Worm (Caenorhabditis elegans) whole organism, mixed stage, embryonic: ENCODE measurements around the gene gtf-2H2C.

Experiments used
- cnd-1 ChIP-seq: fragments of 200-800 bp; sonication (Bioruptor generic); optimal IDR thresholded peaks from 2 replicates; lab custom pipeline; 2018; ENCODE audit warnings: mild to moderate bottlenecking, missing genetic modification characterization, missing compliant biosample characterization
- elt-3 ChIP-seq: fragments of 150-350 bp; optimal IDR thresholded peaks from 2 replicates; lab custom pipeline; 2014; ENCODE audit warnings: missing biosample characterization, missing genetic modification characterization
- lin-32 ChIP-seq: fragments of 200-800 bp; sonication (Bioruptor generic); optimal IDR thresholded peaks from 2 replicates; lab custom pipeline; 2018; ENCODE audit warnings: mild to moderate bottlenecking, missing genetic modification characterization, missing compliant biosample characterization
- lsy-2 ChIP-seq: fragments of 150-350 bp; optimal IDR thresholded peaks from 2 replicates; lab custom pipeline; 2014; ENCODE audit warnings: missing biosample characterization, missing genetic modification characterization
- mep-1 ChIP-seq: fragments of 150-350 bp; optimal IDR thresholded peaks from 2 replicates; lab custom pipeline; 2017; ENCODE audit warnings: missing biosample characterization, missing genetic modification reagents, missing genetic modification characterization, inconsistent platforms
- nhr-28 ChIP-seq: fragments of 150-350 bp; optimal IDR thresholded peaks from 2 replicates; lab custom pipeline; 2014; ENCODE audit warnings: missing biosample characterization, missing genetic modification characterization
- nhr-76 ChIP-seq: sonication (generic microtip); optimal IDR thresholded peaks from 2 replicates; lab custom pipeline; 2017; ENCODE audit warnings: missing biosample characterization, missing genetic modification characterization
- pha-4 ChIP-seq: fragments of 150-350 bp; optimal IDR thresholded peaks from 2 replicates; lab custom pipeline; 2018; ENCODE audit warnings: missing biosample characterization, missing genetic modification reagents, missing genetic modification characterization
- sem-2 ChIP-seq: fragments of 200-800 bp; sonication (Bioruptor generic); optimal IDR thresholded peaks from 2 replicates; lab custom pipeline; 2018; ENCODE audit warnings: mild to moderate bottlenecking, missing genetic modification characterization, missing compliant biosample characterization
- snpc-4 ChIP-seq: fragments of 150-350 bp; optimal IDR thresholded peaks from 2 replicates; lab custom pipeline; 2014; ENCODE audit warnings: missing biosample characterization, missing genetic modification characterization
- unc-62 ChIP-seq: fragments of 150-350 bp; optimal IDR thresholded peaks from 2 replicates; lab custom pipeline; 2014; ENCODE audit warnings: missing biosample characterization, missing genetic modification reagents, missing genetic modification characterization
- ztf-11 ChIP-seq: fragments of 150-350 bp; optimal IDR thresholded peaks from 2 replicates; lab custom pipeline; 2014; ENCODE audit warnings: missing biosample characterization, missing genetic modification characterization

DNA sequence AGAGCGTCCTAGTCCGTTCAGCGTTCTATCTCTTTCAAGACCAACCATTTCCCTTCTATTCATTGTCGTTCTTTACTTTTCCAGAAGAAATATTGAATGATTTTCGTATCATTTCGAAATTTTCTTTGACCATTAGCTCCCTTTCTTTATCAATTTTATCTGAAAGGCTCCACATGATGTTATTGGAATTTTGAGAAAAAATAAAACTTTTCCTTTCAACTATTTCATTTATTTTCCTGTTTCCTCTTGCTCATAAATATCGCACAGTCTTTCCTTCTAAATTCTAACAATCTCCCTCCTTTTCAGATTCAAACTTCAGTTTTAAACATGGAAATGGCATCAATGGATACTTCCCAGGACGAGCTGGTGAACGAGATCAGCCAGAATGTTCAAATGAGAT lies 33.1 kb downstream of the gtf-2H2C start, which contains the start of gene T16G12.4:
- TF ChIP-seq lin-32 (GFP tag; lab: Kevin White, UChicago) = no peak
- no peak for TF ChIP-seq lsy-2
- no peak for TF ChIP-seq nhr-76 (tag; lab: Kevin White, UChicago)
- no peak for TF ChIP-seq cnd-1
- TF ChIP-seq unc-62 = no peak
- no peak for TF ChIP-seq mep-1 (tag; lab: Kevin White, UChicago)
- no peak for TF ChIP-seq pha-4 (tag; lab: Kevin White, UChicago)
- TF ChIP-seq snpc-4 (tag; lab: Kevin White, UChicago) = no peak
- TF ChIP-seq elt-3 (tag; lab: Kevin White, UChicago) = no peak
- TF ChIP-seq sem-2 = no peak
- TF ChIP-seq nhr-28 (tag; lab: Kevin White, UChicago) = no peak
- TF ChIP-seq ztf-11 = no peak
